Worm (Caenorhabditis elegans) whole organism, L4 larva: ENCODE measurements around the gene R10E11.5.

Experiments used
- F26F4.8 ChIP-seq: fragments of 200-800 bp; sonication (Bioruptor generic); conservative IDR thresholded peaks from 2 replicates; pipeline ENCODE4 v1.3.6; 2022; ENCODE audit warnings: missing genetic modification characterization, missing compliant biosample characterization
- F37D6.2 ChIP-seq: sonication (generic microtip); optimal IDR thresholded peaks from 2 replicates; lab custom pipeline; 2016; ENCODE audit warnings: mild to moderate bottlenecking, missing genetic modification characterization, missing compliant biosample characterization
- F44E2.7 ChIP-seq: fragments of 200-800 bp; sonication (Bioruptor generic); IDR thresholded peaks from 2 replicates; pipeline ENCODE4 v2.1.2; 2022; ENCODE audit warnings: missing genetic modification characterization, missing compliant biosample characterization
- F49E8.2 ChIP-seq: sonication (generic microtip); optimal IDR thresholded peaks from 2 replicates; lab custom pipeline; 2016; ENCODE audit warnings: missing compliant biosample characterization, mild to moderate bottlenecking, missing genetic modification characterization, borderline replicate concordance
- R02D3.7 ChIP-seq: fragments of 150-350 bp; sonication (generic microtip); optimal IDR thresholded peaks from 3 replicates; lab custom pipeline; 2014; ENCODE audit warnings: missing biosample characterization, missing genetic modification characterization
- Y105C5A.15 ChIP-seq: fragments of 200-800 bp; sonication (Bioruptor generic); IDR thresholded peaks from 2 replicates; pipeline ENCODE4 v1.3.6; 2022; ENCODE audit warnings: missing genetic modification characterization, missing compliant biosample characterization
- Y48G9A.11 ChIP-seq: fragments of 200-800 bp; sonication (Bioruptor generic); IDR thresholded peaks from 2 replicates; pipeline ENCODE4 v1.3.6; 2022; ENCODE audit warnings: missing genetic modification reagents, missing genetic modification characterization, missing compliant biosample characterization
- Y75B8A.6 ChIP-seq: fragments of 200-800 bp; sonication (Bioruptor generic); IDR thresholded peaks from 2 replicates; pipeline ENCODE4 v1.3.6; 2022; ENCODE audit warnings: missing genetic modification reagents, missing genetic modification characterization, missing compliant biosample characterization
- ZK546.5 ChIP-seq, 2 experiments: sonication (generic microtip); optimal IDR thresholded peaks; 2 replicates each; lab custom pipeline; 2017; ENCODE audit warnings: missing biosample characterization in 2 of 2, missing genetic modification characterization in 2 of 2
- aha-1 ChIP-seq: fragments of 150-350 bp; peaks from one replicate; lab custom pipeline; 2014; ENCODE audit warnings: missing biosample characterization, missing genetic modification characterization
- aly-2 ChIP-seq: sonication (generic microtip); optimal IDR thresholded peaks from 2 replicates; lab custom pipeline; 2018; ENCODE audit warnings: missing biosample characterization, missing genetic modification characterization
- ceh-20 ChIP-seq: fragments of 200-800 bp; sonication (Bioruptor generic); IDR thresholded peaks from 2 replicates; pipeline ENCODE4 v1.3.6; 2022; ENCODE audit warnings: missing genetic modification reagents, missing genetic modification characterization, missing compliant biosample characterization
- ceh-44 ChIP-seq: fragments of 200-800 bp; sonication (Bioruptor generic); IDR thresholded peaks from 2 replicates; pipeline ENCODE4 v1.3.6; 2022; ENCODE audit warnings: missing genetic modification reagents, missing genetic modification characterization, missing compliant biosample characterization
- ctbp-1 ChIP-seq: fragments of 200-800 bp; sonication (Bioruptor generic); IDR thresholded peaks from 2 replicates; pipeline ENCODE4 v1.3.6; 2022; ENCODE audit warnings: missing genetic modification reagents, missing genetic modification characterization, missing compliant biosample characterization
- daf-12 ChIP-seq: fragments of 150-350 bp; optimal IDR thresholded peaks from 2 replicates; lab custom pipeline; 2014; ENCODE audit warnings: missing biosample characterization, missing genetic modification reagents, missing genetic modification characterization
- daf-16 ChIP-seq, 3 experiments: sonication (generic microtip); optimal IDR thresholded peaks; 2 replicates each; lab custom pipeline; 2016 to 2017; ENCODE audit warnings: missing genetic modification characterization in 3 of 3, missing genetic modification reagents in 3 of 3, mild to moderate bottlenecking in 2 of 3, missing compliant biosample characterization in 2 of 3, missing biosample characterization in 1 of 3, moderate library complexity in 1 of 3
- daf-19 ChIP-seq: fragments of 200-800 bp; sonication (Bioruptor generic); conservative IDR thresholded peaks from 2 replicates; pipeline ENCODE4 v1.3.6; 2022; ENCODE audit warnings: missing genetic modification characterization, missing compliant biosample characterization
- duxl-1 ChIP-seq: sonication (generic microtip); optimal IDR thresholded peaks from 2 replicates; lab custom pipeline; 2016; ENCODE audit warnings: mild to moderate bottlenecking, missing genetic modification characterization, moderate library complexity, missing compliant biosample characterization; ENCODE audit not compliant: poor library complexity
- dve-1 ChIP-seq: sonication (generic microtip); optimal IDR thresholded peaks from 2 replicates; lab custom pipeline; 2017; ENCODE audit warnings: antibody characterized with exemption, mild to moderate bottlenecking, missing genetic modification characterization, missing compliant biosample characterization; ENCODE audit not compliant: insufficient read depth
- egl-43 ChIP-seq: fragments of 200-800 bp; sonication (Bioruptor generic); IDR thresholded peaks from 2 replicates; pipeline ENCODE4 v1.3.6; 2022; ENCODE audit warnings: missing genetic modification reagents, missing genetic modification characterization, missing compliant biosample characterization
- hlh-30 ChIP-seq: sonication (generic microtip); optimal IDR thresholded peaks from 2 replicates; lab custom pipeline; 2017; ENCODE audit warnings: antibody characterized with exemption, mild to moderate bottlenecking, missing genetic modification characterization, missing compliant biosample characterization; ENCODE audit not compliant: insufficient read depth
- lin-1 ChIP-seq: fragments of 200-800 bp; sonication (Bioruptor generic); IDR thresholded peaks from 2 replicates; pipeline ENCODE4 v1.3.6; 2022; ENCODE audit warnings: missing genetic modification reagents, missing genetic modification characterization, missing compliant biosample characterization
- lin-15B ChIP-seq: fragments of 150-350 bp; sonication (generic microtip); optimal IDR thresholded peaks from 3 replicates; lab custom pipeline; 2014; ENCODE audit warnings: missing biosample characterization, missing genetic modification characterization
- lin-29 ChIP-seq: fragments of 200-800 bp; sonication (Bioruptor generic); IDR thresholded peaks from 2 replicates; pipeline ENCODE4 v1.3.6; 2022; ENCODE audit warnings: missing genetic modification reagents, missing genetic modification characterization, missing compliant biosample characterization
- lin-38 ChIP-seq: fragments of 200-800 bp; sonication (Bioruptor generic); IDR thresholded peaks from 2 replicates; pipeline ENCODE4 v1.3.6; 2022; ENCODE audit warnings: missing genetic modification reagents, missing genetic modification characterization, missing compliant biosample characterization
- lin-39 ChIP-seq: fragments of 150-350 bp; optimal IDR thresholded peaks from 2 replicates; lab custom pipeline; 2014; ENCODE audit warnings: missing biosample characterization, missing genetic modification reagents, missing genetic modification characterization
- lsy-2 ChIP-seq, 2 experiments: fragments of 150-350 bp in 1 of 2; sonication (generic microtip) in 1 of 2; optimal IDR thresholded peaks; 2 replicates each; lab custom pipeline; 2014 to 2017; ENCODE audit warnings: missing biosample characterization in 2 of 2, missing genetic modification characterization in 2 of 2
- mdl-1 ChIP-seq, 2 experiments: fragments of 150-350 bp in 1 of 2; sonication (generic microtip) in 1 of 2; optimal IDR thresholded peaks; 2 replicates each; lab custom pipeline; 2014 to 2017; ENCODE audit warnings: missing biosample characterization in 2 of 2, missing genetic modification characterization in 2 of 2
- mdt-29 ChIP-seq: fragments of 200-800 bp; sonication (Bioruptor generic); IDR thresholded peaks from 2 replicates; pipeline ENCODE4 v1.3.6; 2022; ENCODE audit warnings: missing genetic modification reagents, missing genetic modification characterization, missing compliant biosample characterization
- mxl-2 ChIP-seq: fragments of 200-800 bp; sonication (Bioruptor generic); conservative IDR thresholded peaks from 2 replicates; pipeline ENCODE4 v1.3.6; 2022; ENCODE audit warnings: missing genetic modification reagents, missing genetic modification characterization, missing compliant biosample characterization
- mxl-3 ChIP-seq: fragments of 200-800 bp; sonication (Bioruptor generic); optimal IDR thresholded peaks from 2 replicates; lab custom pipeline; 2018; ENCODE audit warnings: mild to moderate bottlenecking, missing genetic modification characterization, missing compliant biosample characterization
- nhr-11 ChIP-seq: fragments of 150-350 bp; optimal IDR thresholded peaks from 2 replicates; lab custom pipeline; 2014; ENCODE audit warnings: missing biosample characterization, missing genetic modification characterization
- nhr-25 ChIP-seq: sonication (generic microtip); optimal IDR thresholded peaks from 2 replicates; lab custom pipeline; 2017; ENCODE audit warnings: missing genetic modification characterization, mild to moderate bottlenecking, missing compliant biosample characterization, antibody characterized with exemption, moderate library complexity, borderline replicate concordance; ENCODE audit not compliant: insufficient read depth
- nhr-42 ChIP-seq: fragments of 200-800 bp; sonication (Bioruptor generic); IDR thresholded peaks from 2 replicates; pipeline ENCODE4 v1.3.6; 2022; ENCODE audit warnings: missing genetic modification characterization, missing compliant biosample characterization
- nhr-76 ChIP-seq: fragments of 150-350 bp; optimal IDR thresholded peaks from 2 replicates; lab custom pipeline; 2014; ENCODE audit warnings: missing biosample characterization, missing genetic modification characterization
- nhr-77 ChIP-seq: fragments of 150-350 bp; optimal IDR thresholded peaks from 2 replicates; lab custom pipeline; 2014; ENCODE audit warnings: missing biosample characterization, missing genetic modification characterization
- pha-4 ChIP-seq, 2 experiments: fragments of 150-350 bp in 1 of 2; fragments of 200-800 bp in 1 of 2; sonication (Bioruptor generic) in 1 of 2; IDR thresholded peaks in 1 of 2; optimal IDR thresholded peaks in 1 of 2; 2 replicates each; pipeline versions ENCODE4 v1.3.6 to Lab custom; 2014 to 2022; ENCODE audit warnings: missing genetic modification characterization in 2 of 2, missing genetic modification reagents in 2 of 2, missing biosample characterization in 1 of 2, missing compliant biosample characterization in 1 of 2
- saeg-2 ChIP-seq: fragments of 200-800 bp; sonication (Bioruptor generic); IDR thresholded peaks from 2 replicates; pipeline ENCODE4 v1.3.6; 2022; ENCODE audit warnings: missing genetic modification reagents, missing genetic modification characterization, missing compliant biosample characterization
- sdz-12 ChIP-seq: fragments of 200-800 bp; sonication (Bioruptor generic); optimal IDR thresholded peaks from 2 replicates; lab custom pipeline; 2018; ENCODE audit warnings: mild to moderate bottlenecking, missing genetic modification characterization, missing compliant biosample characterization
- set-16 ChIP-seq: fragments of 200-800 bp; sonication (Bioruptor generic); IDR thresholded peaks from 2 replicates; pipeline ENCODE4 v1.3.6; 2022; ENCODE audit warnings: missing genetic modification reagents, missing genetic modification characterization, missing compliant biosample characterization
- skn-1 ChIP-seq: fragments of 150-350 bp; optimal IDR thresholded peaks from 2 replicates; lab custom pipeline; 2014; ENCODE audit warnings: missing biosample characterization, missing genetic modification characterization
- snpc-1.2 ChIP-seq: fragments of 200-800 bp; sonication (Bioruptor generic); IDR thresholded peaks from 2 replicates; pipeline ENCODE4 v1.3.6; 2022; ENCODE audit warnings: missing genetic modification reagents, missing genetic modification characterization, missing compliant biosample characterization
- snpc-4 ChIP-seq: fragments of 150-350 bp; optimal IDR thresholded peaks from 2 replicates; lab custom pipeline; 2014; ENCODE audit warnings: missing biosample characterization, missing genetic modification characterization
- tra-1 ChIP-seq: fragments of 200-800 bp; sonication (Bioruptor generic); IDR thresholded peaks from 2 replicates; pipeline ENCODE4 v1.3.6; 2022; ENCODE audit warnings: missing genetic modification reagents, missing genetic modification characterization, missing compliant biosample characterization
- unc-39 ChIP-seq: sonication (generic microtip); optimal IDR thresholded peaks from 2 replicates; lab custom pipeline; 2017; ENCODE audit warnings: missing biosample characterization, missing genetic modification characterization
- vab-7 ChIP-seq: fragments of 200-800 bp; sonication (Bioruptor generic); IDR thresholded peaks from 2 replicates; pipeline ENCODE4 v1.3.6; 2022; ENCODE audit warnings: missing genetic modification reagents, missing genetic modification characterization, missing compliant biosample characterization
- zag-1 ChIP-seq: fragments of 150-350 bp; optimal IDR thresholded peaks from 2 replicates; lab custom pipeline; 2014; ENCODE audit warnings: missing biosample characterization, missing genetic modification characterization
- zfp-2 ChIP-seq: sonication (generic microtip); optimal IDR thresholded peaks from 2 replicates; lab custom pipeline; 2016; ENCODE audit warnings: mild to moderate bottlenecking, missing genetic modification characterization, missing compliant biosample characterization
- ztf-7 ChIP-seq: fragments of 150-350 bp; optimal IDR thresholded peaks from 2 replicates; lab custom pipeline; 2014; ENCODE audit warnings: missing biosample characterization, missing genetic modification characterization

Gene R10E11.5

DNA sequence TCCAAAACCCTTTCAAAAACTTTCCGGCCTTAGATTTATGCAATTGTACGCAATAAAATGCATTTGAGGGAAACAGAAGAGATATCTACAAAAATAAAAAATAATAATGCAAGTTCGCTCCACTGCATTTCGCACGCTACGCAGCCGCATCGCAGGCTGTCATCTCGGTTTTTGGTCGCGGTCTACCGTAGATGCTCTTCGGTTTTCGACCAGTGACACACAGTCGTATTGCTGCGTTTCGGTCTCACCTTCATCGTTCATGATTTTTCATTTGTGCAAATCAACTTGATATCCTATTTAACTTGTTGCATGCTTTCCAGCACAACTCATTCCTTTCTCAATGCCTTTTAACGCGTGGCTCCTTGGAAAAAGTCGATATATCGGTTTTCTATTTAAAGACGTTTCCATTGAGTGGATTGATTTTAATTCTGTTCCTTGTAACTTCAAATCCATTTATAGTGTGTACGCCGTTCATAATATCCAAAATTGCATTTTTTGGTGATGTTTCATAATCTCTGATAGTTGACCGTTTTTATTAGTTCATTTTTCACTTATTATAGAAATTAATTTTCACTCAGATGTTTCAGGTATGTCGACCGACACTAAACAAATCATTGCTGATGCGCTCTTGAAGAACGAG is 8.7 kb downstream of the R10E11.5 start, which contains the start of gene vha-1 (continued):
- TF ChIP-seq snpc-4 (no peak), F37D6.2 (tag; lab: Kevin White, UChicago) (peak; percentile 7), Y105C5A.15 (GFP tag; lab: Robert Waterston, UW) (no peak), daf-19 (no peak), Y48G9A.11 (no peak), ceh-20 (GFP tag; lab: Robert Waterston, UW) (no peak), skn-1 (peak; percentile 4), F44E2.7 (GFP tag; lab: Robert Waterston, UW) (no peak), F26F4.8 (no peak), lin-1 (GFP tag; lab: Robert Waterston, UW) (peak; percentile 80), snpc-1.2 (GFP tag; lab: Robert Waterston, UW) (no peak), nhr-25 (tag; lab: Kevin White, UChicago) (peak; percentile 66), sdz-12 (GFP tag; lab: Kevin White, UChicago) (no peak), zag-1 (tag; lab: Kevin White, UChicago) (no peak), aha-1 (peak; percentile 48), mdt-29 (GFP tag; lab: Robert Waterston, UW) (peak; percentile 71; the same call in 1 of the 2 replicates), Y75B8A.6 (GFP tag; lab: Robert Waterston, UW) (no peak), ceh-44 (GFP tag; lab: Robert Waterston, UW) (peak; percentile 42; the same call in 1 of the 2 replicates), ZK546.5 (tag; optimal IDR thresholded peaks at IDR 0.05; lab: Kevin White, UChicago) (no peak), lin-39 (tag; lab: Kevin White, UChicago) (no peak), nhr-42 (GFP tag; lab: Robert Waterston, UW) (no peak; the same call in 1 of the 2 replicates), daf-12 (no peak), mdl-1 (tag; optimal IDR thresholded peaks at IDR 0.05; lab: Kevin White, UChicago) (peak; percentile 4 to 70), nhr-11 (tag; lab: Kevin White, UChicago) (peak; percentile 80), lin-29 (GFP tag; lab: Robert Waterston, UW) (no peak), vab-7 (GFP tag; lab: Robert Waterston, UW) (no peak), pha-4 (GFP tag; IDR thresholded peaks at IDR 0.05; lab: Robert Waterston, UW) (peak; percentile 60; the same call in 1 of the 2 replicates), pha-4 (tag; optimal IDR thresholded peaks at IDR 0.05; lab: Kevin White, UChicago) (no peak), mxl-2 (GFP tag; lab: Robert Waterston, UW) (no peak), F49E8.2 (tag; lab: Kevin White, UChicago) (no peak), R02D3.7 (tag; lab: Kevin White, UChicago) (no peak), egl-43 (GFP tag; lab: Robert Waterston, UW) (0 out of 2 replicates have a peak, but pooled peaks have one; percentile 29), unc-39 (no peak), duxl-1 (tag; lab: Kevin White, UChicago) (no peak), mxl-3 (peak; percentile 86), aly-2 (tag; lab: Kevin White, UChicago) (no peak), lin-15B (tag; lab: Kevin White, UChicago) (peak; percentile 40), set-16 (GFP tag; lab: Robert Waterston, UW) (no peak), dve-1 (tag; lab: Kevin White, UChicago) (peak; percentile 94), lsy-2 (tag; optimal IDR thresholded peaks at IDR 0.05; lab: Kevin White, UChicago) (peak; percentile 91 to 96), hlh-30 (tag; lab: Kevin White, UChicago) (peak; percentile 70), zfp-2 (tag; lab: Kevin White, UChicago) (no peak), tra-1 (GFP tag; lab: Robert Waterston, UW) (0 out of 2 replicates have a peak, but pooled peaks have one; percentile 46), saeg-2 (GFP tag; lab: Robert Waterston, UW) (no peak), nhr-76 (tag; lab: Kevin White, UChicago) (no peak), nhr-77 (tag; lab: Kevin White, UChicago) (peak; percentile 97), ctbp-1 (GFP tag; lab: Robert Waterston, UW) (peak; percentile 52), lin-38 (GFP tag; lab: Robert Waterston, UW) (peak; percentile 97), ztf-7 (tag; lab: Kevin White, UChicago) (peak; percentile 22), daf-16 (GFP tag; optimal IDR thresholded peaks at IDR 0.05; lab: Kevin White, UChicago) (no peak), daf-16 (tag; optimal IDR thresholded peaks at IDR 0.05; lab: Kevin White, UChicago) (peak; percentile 60)
